Fruit fly (Drosophila melanogaster) Kc167 (cell line): ENCODE measurements around the gene VhaM9.7-d.

ENCODE experiments used
- h ChIP-seq: fragments of >200 bp; optimal IDR thresholded peaks from 3 replicates; lab custom pipeline; 2018; ENCODE audit warnings: missing external identifiers
- insv ChIP-seq: fragments of >200 bp; optimal IDR thresholded peaks from 3 replicates; lab custom pipeline; 2018; ENCODE audit warnings: missing external identifiers
- psq ChIP-seq: fragments of >200 bp; optimal IDR thresholded peaks from 2 replicates; lab custom pipeline; 2017; ENCODE audit warnings: missing external identifiers
- ttk ChIP-seq: sonication (Bioruptor generic); optimal IDR thresholded peaks from 2 replicates; lab custom pipeline; 2017; ENCODE audit warnings: missing external identifiers

dm6 chr3R:16984221-16984620 is 9.2 kb downstream of the VhaM9.7-d start:
- no peak for TF ChIP-seq insv (lab: Kevin White, UChicago)
- TF ChIP-seq psq (lab: Kevin White, UChicago): no peak
- TF ChIP-seq h (lab: Kevin White, UChicago): no peak
- TF ChIP-seq ttk: no peak
